Fruit fly (Drosophila melanogaster) whole organism, embryonic: ENCODE results near the gene CG18262.

ENCODE experiments used
- Atf-2 ChIP-seq: fragments of 200-800 bp; sonication (Bioruptor generic); optimal IDR thresholded peaks from 2 replicates; lab custom pipeline; 2016; ENCODE audit warnings: missing biosample characterization, missing genetic modification characterization
- B-H1 ChIP-seq: fragments of 200-800 bp; sonication (Bioruptor generic); IDR thresholded peaks from 3 replicates; pipeline ENCODE4 v1.3.6; 2022; ENCODE audit warnings: missing biosample characterization, missing genetic modification characterization
- CG10543 ChIP-seq: fragments of 200-800 bp; sonication (Bioruptor generic); optimal IDR thresholded peaks from 3 replicates; lab custom pipeline; 2017; ENCODE audit warnings: missing biosample characterization, mild to moderate bottlenecking, missing genetic modification characterization, moderate library complexity
- CG12071 ChIP-seq: fragments of 200-800 bp; sonication (Bioruptor generic); optimal IDR thresholded peaks from 3 replicates; lab custom pipeline; 2018; ENCODE audit warnings: missing biosample characterization, mild to moderate bottlenecking, missing genetic modification characterization
- CG12299 ChIP-seq: fragments of 200-800 bp; sonication (Bioruptor generic); optimal IDR thresholded peaks from 2 replicates; lab custom pipeline; 2018; ENCODE audit warnings: missing biosample characterization, mild to moderate bottlenecking, missing genetic modification characterization
- CG12391 ChIP-seq: fragments of 200-800 bp; sonication (Bioruptor generic); optimal IDR thresholded peaks from 3 replicates; lab custom pipeline; 2018; ENCODE audit warnings: missing biosample characterization, mild to moderate bottlenecking, missing genetic modification characterization, moderate library complexity
- CG13287 ChIP-seq: fragments of 200-800 bp; sonication (Bioruptor generic); IDR thresholded peaks from 2 replicates; pipeline ENCODE4 v1.3.6; 2022; ENCODE audit warnings: missing biosample characterization, missing genetic modification characterization; ENCODE audit not compliant: partially characterized antibody
- CG14667 ChIP-seq: fragments of 200-800 bp; sonication (Bioruptor generic); IDR thresholded peaks from 2 replicates; pipeline ENCODE4 v1.3.6; 2022; ENCODE audit warnings: missing biosample characterization, missing genetic modification characterization
- CG14710 ChIP-seq: fragments of 200-800 bp; sonication (Bioruptor generic); optimal IDR thresholded peaks from 3 replicates; lab custom pipeline; 2019; ENCODE audit warnings: missing biosample characterization, mild to moderate bottlenecking, missing genetic modification characterization, moderate library complexity
- CG15479 ChIP-seq: fragments of 200-800 bp; sonication (Bioruptor generic); optimal IDR thresholded peaks from 3 replicates; lab custom pipeline; 2019; ENCODE audit warnings: missing biosample characterization, mild to moderate bottlenecking, missing genetic modification characterization, moderate library complexity
- CG1602 ChIP-seq: fragments of 200-800 bp; sonication (Bioruptor generic); optimal IDR thresholded peaks from 3 replicates; lab custom pipeline; 2016; ENCODE audit warnings: missing biosample characterization, missing genetic modification characterization
- CG17912 ChIP-seq: fragments of 200-800 bp; sonication (Bioruptor generic); optimal IDR thresholded peaks from 2 replicates; lab custom pipeline; 2018; ENCODE audit warnings: missing biosample characterization, mild to moderate bottlenecking, missing genetic modification characterization
- CG18599 ChIP-seq: fragments of 200-800 bp; sonication (Bioruptor generic); optimal IDR thresholded peaks from 3 replicates; lab custom pipeline; 2017; ENCODE audit warnings: missing biosample characterization, missing genetic modification characterization, mild to moderate bottlenecking, moderate library complexity, missing genetic modification reagents
- CG30020 ChIP-seq: fragments of 200-800 bp; optimal IDR thresholded peaks from 2 replicates; lab custom pipeline; 2019; ENCODE audit warnings: missing biosample characterization, mild to moderate bottlenecking, missing genetic modification characterization, moderate library complexity
- CG30431 ChIP-seq: fragments of 200-800 bp; sonication (Bioruptor generic); optimal IDR thresholded peaks from 2 replicates; lab custom pipeline; 2017; ENCODE audit warnings: missing biosample characterization, missing genetic modification characterization
- CG4404 ChIP-seq: fragments of 200-800 bp; sonication (Bioruptor generic); IDR thresholded peaks from 2 replicates; pipeline ENCODE4 v1.3.6; 2022; ENCODE audit warnings: missing biosample characterization, missing genetic modification characterization
- CG6272 ChIP-seq: fragments of 200-800 bp; sonication (Bioruptor generic); IDR thresholded peaks from 2 replicates; pipeline ENCODE4 v1.3.6; 2022; ENCODE audit warnings: missing biosample characterization, missing genetic modification characterization
- CG8089 ChIP-seq: fragments of 200-800 bp; sonication (Bioruptor generic); optimal IDR thresholded peaks from 3 replicates; lab custom pipeline; 2016; ENCODE audit warnings: missing biosample characterization, missing genetic modification characterization
- CG9437 ChIP-seq: fragments of 200-800 bp; sonication (Bioruptor generic); optimal IDR thresholded peaks from 2 replicates; lab custom pipeline; 2018; ENCODE audit warnings: missing biosample characterization, mild to moderate bottlenecking, missing genetic modification characterization
- Dek ChIP-seq: fragments of 200-800 bp; sonication (Bioruptor generic); optimal IDR thresholded peaks from 3 replicates; lab custom pipeline; 2019; ENCODE audit warnings: missing biosample characterization, mild to moderate bottlenecking, missing genetic modification characterization, moderate library complexity
- Eip74EF ChIP-seq, 2 experiments: fragments of 200-800 bp in 1 of 2; fragments of >200 bp in 1 of 2; sonication (Bioruptor generic) in 1 of 2; optimal IDR thresholded peaks; 2 replicates each; lab custom pipeline; 2017 to 2019; ENCODE audit warnings: missing biosample characterization in 2 of 2, missing genetic modification characterization in 2 of 2, mild to moderate bottlenecking in 1 of 2, moderate library complexity in 1 of 2
- H15 ChIP-seq: fragments of 200-800 bp; sonication (Bioruptor generic); IDR thresholded peaks from 3 replicates; pipeline ENCODE4 v1.3.6; 2022; ENCODE audit warnings: missing biosample characterization, missing genetic modification characterization
- Jarid2 ChIP-seq: fragments of 200-800 bp; sonication (Bioruptor generic); optimal IDR thresholded peaks from 3 replicates; lab custom pipeline; 2017; ENCODE audit warnings: mild to moderate bottlenecking, missing biosample characterization, missing genetic modification reagents, missing genetic modification characterization
- Max ChIP-seq: fragments of 200-800 bp; sonication (Bioruptor generic); optimal IDR thresholded peaks from 2 replicates; lab custom pipeline; 2016; ENCODE audit warnings: missing biosample characterization, mild to moderate bottlenecking, missing genetic modification characterization
- Med ChIP-seq: fragments of 200-800 bp; sonication (Bioruptor generic); peaks from one replicate; lab custom pipeline; 2016; ENCODE audit warnings: missing biosample characterization, missing genetic modification characterization, mild to moderate bottlenecking, inconsistent platforms, moderate library complexity
- Mes4 ChIP-seq: fragments of 200-800 bp; sonication (Bioruptor generic); optimal IDR thresholded peaks from 2 replicates; lab custom pipeline; 2016; ENCODE audit warnings: missing biosample characterization, missing genetic modification characterization
- NC2β ChIP-seq: fragments of 200-800 bp; sonication (Bioruptor generic); optimal IDR thresholded peaks from 2 replicates; lab custom pipeline; 2016; ENCODE audit warnings: missing biosample characterization, missing genetic modification characterization
- Nf-YB ChIP-seq: fragments of 200-800 bp; sonication (Bioruptor generic); optimal IDR thresholded peaks from 3 replicates; lab custom pipeline; 2019; ENCODE audit warnings: missing biosample characterization, mild to moderate bottlenecking, missing genetic modification characterization, moderate library complexity
- Oli ChIP-seq: fragments of 200-800 bp; sonication (Bioruptor generic); optimal IDR thresholded peaks from 2 replicates; lab custom pipeline; 2018; ENCODE audit warnings: missing biosample characterization, mild to moderate bottlenecking, missing genetic modification characterization, moderate library complexity
- Opbp ChIP-seq: fragments of 200-800 bp; sonication (Bioruptor generic); IDR thresholded peaks from 3 replicates; pipeline ENCODE4 v1.3.6; 2022; ENCODE audit warnings: missing biosample characterization, missing genetic modification characterization; ENCODE audit not compliant: partially characterized antibody
- Rx ChIP-seq: fragments of 200-800 bp; sonication (Bioruptor generic); IDR thresholded peaks from 2 replicates; pipeline ENCODE4 v1.3.6; 2022; ENCODE audit warnings: missing biosample characterization, missing genetic modification characterization
- Vsx1 ChIP-seq: fragments of 200-800 bp; sonication (Bioruptor generic); optimal IDR thresholded peaks from 2 replicates; lab custom pipeline; 2017; ENCODE audit warnings: missing biosample characterization, mild to moderate bottlenecking, missing genetic modification characterization, missing genetic modification reagents
- ap ChIP-seq: fragments of 200-800 bp; sonication (Bioruptor generic); IDR thresholded peaks from 2 replicates; pipeline ENCODE4 v1.3.6; 2022; ENCODE audit warnings: missing biosample characterization, missing genetic modification characterization
- chm ChIP-seq: fragments of 200-800 bp; sonication (Bioruptor generic); IDR thresholded peaks from 2 replicates; pipeline ENCODE4 v1.3.6; 2022; ENCODE audit warnings: missing biosample characterization, missing genetic modification characterization
- ci ChIP-seq: fragments of 200-800 bp; sonication (Bioruptor generic); IDR thresholded peaks from 3 replicates; pipeline ENCODE4 v1.3.6; 2022; ENCODE audit warnings: missing biosample characterization, missing genetic modification characterization
- corto ChIP-seq: fragments of 200-800 bp; sonication (Bioruptor generic); optimal IDR thresholded peaks from 2 replicates; lab custom pipeline; 2016; ENCODE audit warnings: missing biosample characterization, mild to moderate bottlenecking, missing genetic modification characterization, moderate library complexity
- emc ChIP-seq: fragments of 200-800 bp; sonication (Bioruptor generic); optimal IDR thresholded peaks from 2 replicates; lab custom pipeline; 2016; ENCODE audit warnings: missing biosample characterization, missing genetic modification characterization
- grau ChIP-seq: fragments of 200-800 bp; optimal IDR thresholded peaks from 3 replicates; lab custom pipeline; 2019; ENCODE audit warnings: missing biosample characterization, mild to moderate bottlenecking, missing genetic modification characterization, moderate library complexity
- hkb ChIP-seq, 2 experiments: fragments of 200-800 bp in 1 of 2; fragments of >200 bp in 1 of 2; sonication (Bioruptor generic) in 1 of 2; IDR thresholded peaks in 1 of 2; optimal IDR thresholded peaks in 1 of 2; 2 replicates each; pipeline versions ENCODE4 v1.3.6 to Lab custom; 2017 to 2022; ENCODE audit warnings: missing biosample characterization in 1 of 2, missing genetic modification characterization in 1 of 2
- kni ChIP-seq: fragments of 200-800 bp; sonication (Bioruptor generic); optimal IDR thresholded peaks from 3 replicates; lab custom pipeline; 2017; ENCODE audit warnings: mild to moderate bottlenecking, missing biosample characterization, missing genetic modification reagents, missing genetic modification characterization
- lola ChIP-seq, 3 experiments: fragments of >200 bp in 2 of 3; fragments of 200-800 bp in 1 of 3; sonication (Bioruptor generic) in 1 of 3; optimal IDR thresholded peaks; 2 replicates each; lab custom pipeline; 2017 to 2019; ENCODE audit warnings: missing biosample characterization in 3 of 3, missing genetic modification characterization in 3 of 3, mild to moderate bottlenecking in 1 of 3, moderate library complexity in 1 of 3
- nau ChIP-seq: fragments of 200-800 bp; sonication (Bioruptor generic); optimal IDR thresholded peaks from 3 replicates; lab custom pipeline; 2017; ENCODE audit warnings: missing biosample characterization, mild to moderate bottlenecking, missing genetic modification characterization, missing genetic modification reagents
- p53 ChIP-seq: fragments of 200-800 bp; sonication (Bioruptor generic); optimal IDR thresholded peaks from 2 replicates; lab custom pipeline; 2016; ENCODE audit warnings: missing biosample characterization, missing genetic modification characterization
- pnt ChIP-seq: fragments of 200-800 bp; sonication (Bioruptor generic); optimal IDR thresholded peaks from 3 replicates; lab custom pipeline; 2016; ENCODE audit warnings: missing biosample characterization, missing genetic modification characterization
- row ChIP-seq: fragments of 200-800 bp; sonication (Bioruptor generic); IDR thresholded peaks from 3 replicates; pipeline ENCODE4 v1.3.6; 2022; ENCODE audit warnings: missing biosample characterization, missing genetic modification characterization
- shn ChIP-seq: fragments of 200-800 bp; sonication (Bioruptor generic); optimal IDR thresholded peaks from 3 replicates; lab custom pipeline; 2016; ENCODE audit warnings: missing biosample characterization, missing genetic modification characterization
- sqz ChIP-seq: fragments of 200-800 bp; sonication (Bioruptor generic); optimal IDR thresholded peaks from 3 replicates; lab custom pipeline; 2018; ENCODE audit warnings: missing biosample characterization, mild to moderate bottlenecking, missing genetic modification characterization
- toy ChIP-seq: fragments of 200-800 bp; sonication (Bioruptor generic); IDR thresholded peaks from 2 replicates; pipeline ENCODE4 v1.3.6; 2022; ENCODE audit warnings: missing biosample characterization, missing genetic modification characterization

Gene CG18262

dm6 chrX:8129204-8129997, 23.3 kb upstream of the CG18262 start, which contains the start of gene CG2116 (continued):
- TF ChIP-seq lola (GFP tag; optimal IDR thresholded peaks at IDR 0.05; lab: Kevin White, UChicago), result peak in 1 of 3 experiments; percentile 6
- TF ChIP-seq CG6272, result no peak
- no peak for TF ChIP-seq Rx (GFP tag; lab: Robert Waterston, UW)
- no peak for TF ChIP-seq B-H1
- TF ChIP-seq Med (GFP tag; lab: Kevin White, UChicago), result peak; percentile 74
- no peak for TF ChIP-seq Vsx1 (GFP tag; lab: Kevin White, UChicago)
- no peak for TF ChIP-seq corto (GFP tag; lab: Kevin White, UChicago)
- TF ChIP-seq CG15479 (GFP tag; lab: Kevin White, UChicago), result no peak
- no peak for TF ChIP-seq CG1602
- TF ChIP-seq nau (GFP tag; lab: Kevin White, UChicago), result no peak
- no peak for TF ChIP-seq hkb (optimal IDR thresholded peaks at IDR 0.05; lab: Kevin White, UChicago)
- no peak for TF ChIP-seq hkb (GFP tag; IDR thresholded peaks at IDR 0.05; lab: Robert Waterston, UW)
- TF ChIP-seq CG14667 (GFP tag; lab: Robert Waterston, UW), result no peak
- TF ChIP-seq NC2β (GFP tag; lab: Kevin White, UChicago), result no peak
- TF ChIP-seq row (GFP tag; lab: Robert Waterston, UW), result peak; percentile 48; the same call in 2 of the 3 replicates
- TF ChIP-seq kni (GFP tag; lab: Kevin White, UChicago), result no peak
- no peak for TF ChIP-seq Oli (tag; lab: Kevin White, UChicago)
- peak; percentile 9 for TF ChIP-seq CG10543 (GFP tag; lab: Kevin White, UChicago)
- no peak for TF ChIP-seq chm (GFP tag; lab: Robert Waterston, UW)
- TF ChIP-seq CG4404 (GFP tag; lab: Robert Waterston, UW), result no peak
- peak; percentile 61 for TF ChIP-seq CG14710
- no peak for TF ChIP-seq CG18599 (GFP tag; lab: Kevin White, UChicago)
- TF ChIP-seq sqz (GFP tag; lab: Kevin White, UChicago), result peak; percentile 66
- TF ChIP-seq CG8089 (GFP tag; lab: Kevin White, UChicago), result no peak
- TF ChIP-seq CG12391 (tag; lab: Kevin White, UChicago), result peak; percentile 22
- TF ChIP-seq pnt (GFP tag; lab: Kevin White, UChicago), result no peak
- no peak for TF ChIP-seq shn
- no peak for TF ChIP-seq Dek
- no peak for TF ChIP-seq p53
- TF ChIP-seq CG12299 (tag; lab: Kevin White, UChicago), result no peak
- peak; percentile 43; the same call in 2 of the 3 replicates for TF ChIP-seq Opbp (GFP tag; lab: Robert Waterston, UW)
- no peak for TF ChIP-seq Nf-YB (GFP tag; lab: Kevin White, UChicago)
- TF ChIP-seq CG12071 (GFP tag; lab: Kevin White, UChicago), result no peak
- no peak for TF ChIP-seq ap (GFP tag; lab: Robert Waterston, UW)
- TF ChIP-seq ci (GFP tag; lab: Robert Waterston, UW), result 0 out of 3 replicates have a peak, but pooled peaks have one; percentile 25
- TF ChIP-seq Max (GFP tag; lab: Kevin White, UChicago), result no peak
- TF ChIP-seq CG30431, result no peak
- TF ChIP-seq CG30020, result peak; percentile 45
- TF ChIP-seq Eip74EF (GFP tag; optimal IDR thresholded peaks at IDR 0.05; lab: Kevin White, UChicago), result no peak
- TF ChIP-seq emc (GFP tag; lab: Kevin White, UChicago), result no peak
- TF ChIP-seq grau, result no peak
- no peak for TF ChIP-seq Atf-2 (GFP tag; lab: Kevin White, UChicago)
- peak; percentile 37 for TF ChIP-seq CG9437 (GFP tag; lab: Kevin White, UChicago)
- TF ChIP-seq CG13287 (GFP tag; lab: Robert Waterston, UW), result peak; percentile 72
- TF ChIP-seq CG17912 (GFP tag; lab: Kevin White, UChicago), result no peak
- TF ChIP-seq toy (GFP tag; lab: Robert Waterston, UW), result no peak
- TF ChIP-seq H15 (GFP tag; lab: Robert Waterston, UW), result no peak
- TF ChIP-seq Mes4 (GFP tag; lab: Kevin White, UChicago), result no peak
- TF ChIP-seq Jarid2 (GFP tag; lab: Kevin White, UChicago), result no peak
